Fruit fly (Drosophila melanogaster) whole organism, prepupa: ENCODE data around the gene RanBP3.
A peak's percentile ranks its signal among the peaks of the same experiment; 100 is the strongest.

ENCODE experiments used
- Blimp-1 ChIP-seq: fragments of 200-800 bp; sonication (Bioruptor generic); optimal IDR thresholded peaks from 3 replicates; lab custom pipeline; 2017; ENCODE audit warnings: missing biosample characterization, missing genetic modification characterization, mild to moderate bottlenecking, moderate library complexity, missing genetic modification reagents
- CG10631 ChIP-seq: fragments of 200-800 bp; sonication (Bioruptor generic); optimal IDR thresholded peaks from 2 replicates; lab custom pipeline; 2016; ENCODE audit warnings: missing biosample characterization, missing genetic modification characterization
- CG10669 ChIP-seq: fragments of 200-800 bp; sonication (Bioruptor generic); optimal IDR thresholded peaks from 3 replicates; lab custom pipeline; 2018; ENCODE audit warnings: missing biosample characterization, mild to moderate bottlenecking, missing genetic modification characterization, moderate library complexity
- CG11294 ChIP-seq: fragments of 200-800 bp; sonication (Bioruptor generic); IDR thresholded peaks from 2 replicates; pipeline ENCODE4 v1.3.6; 2022; ENCODE audit warnings: missing biosample characterization, missing genetic modification characterization
- CG11762 ChIP-seq: fragments of 200-800 bp; sonication (Bioruptor generic); optimal IDR thresholded peaks from 3 replicates; lab custom pipeline; 2016; ENCODE audit warnings: missing biosample characterization, missing genetic modification characterization; ENCODE audit not compliant: insufficient read depth
- CG15336 ChIP-seq: fragments of 200-800 bp; sonication (Bioruptor generic); IDR thresholded peaks from 2 replicates; pipeline ENCODE4 v1.3.6; 2022; ENCODE audit warnings: missing biosample characterization, missing genetic modification characterization
- CG1621 ChIP-seq: fragments of 200-800 bp; sonication (Bioruptor generic); optimal IDR thresholded peaks from 3 replicates; lab custom pipeline; 2018; ENCODE audit warnings: missing biosample characterization, mild to moderate bottlenecking, missing genetic modification characterization
- CG3032 ChIP-seq: fragments of 200-800 bp; optimal IDR thresholded peaks from 2 replicates; lab custom pipeline; 2019; ENCODE audit warnings: missing biosample characterization, mild to moderate bottlenecking, missing genetic modification characterization, moderate library complexity
- CG32006 ChIP-seq: fragments of 200-800 bp; sonication (Bioruptor generic); optimal IDR thresholded peaks from 3 replicates; lab custom pipeline; 2017; ENCODE audit warnings: missing biosample characterization, mild to moderate bottlenecking, missing genetic modification characterization
- CG3919 ChIP-seq: fragments of 200-800 bp; sonication (Bioruptor generic); optimal IDR thresholded peaks from 3 replicates; lab custom pipeline; 2016; ENCODE audit warnings: missing biosample characterization, missing genetic modification characterization
- CG4318 ChIP-seq: fragments of 200-800 bp; sonication (Bioruptor generic); optimal IDR thresholded peaks from 3 replicates; lab custom pipeline; 2017; ENCODE audit warnings: missing biosample characterization, mild to moderate bottlenecking, missing genetic modification characterization
- CG6163 ChIP-seq: fragments of 200-800 bp; sonication (Bioruptor generic); IDR thresholded peaks from 3 replicates; pipeline ENCODE4 v1.3.6; 2022; ENCODE audit warnings: missing biosample characterization, missing genetic modification characterization
- CG6792 ChIP-seq: fragments of 200-800 bp; sonication (Bioruptor generic); optimal IDR thresholded peaks from 3 replicates; lab custom pipeline; 2016; ENCODE audit warnings: missing biosample characterization, missing genetic modification characterization
- CG6808 ChIP-seq: fragments of 200-800 bp; sonication (Bioruptor generic); optimal IDR thresholded peaks from 3 replicates; lab custom pipeline; 2017; ENCODE audit warnings: missing biosample characterization, missing genetic modification characterization, mild to moderate bottlenecking, moderate library complexity, missing genetic modification reagents
- CG6854 ChIP-seq: fragments of 200-800 bp; sonication (Bioruptor generic); optimal IDR thresholded peaks from 2 replicates; lab custom pipeline; 2017; ENCODE audit warnings: missing biosample characterization, mild to moderate bottlenecking, missing genetic modification characterization
- CG7368 ChIP-seq: fragments of 200-800 bp; sonication (Bioruptor generic); optimal IDR thresholded peaks from 3 replicates; lab custom pipeline; 2016; ENCODE audit warnings: missing biosample characterization, missing genetic modification characterization
- CG8119 ChIP-seq: fragments of 200-800 bp; sonication (Bioruptor generic); IDR thresholded peaks from 3 replicates; pipeline ENCODE4 v1.3.6; 2022; ENCODE audit warnings: missing biosample characterization, missing genetic modification characterization
- CG8319 ChIP-seq: fragments of 200-800 bp; sonication (Bioruptor generic); optimal IDR thresholded peaks from 3 replicates; lab custom pipeline; 2016; ENCODE audit warnings: missing biosample characterization, missing genetic modification characterization
- CG8632 ChIP-seq: fragments of 200-800 bp; sonication (Bioruptor generic); optimal IDR thresholded peaks from 3 replicates; lab custom pipeline; 2016; ENCODE audit warnings: missing biosample characterization, missing genetic modification characterization
- CG9139 ChIP-seq: fragments of 200-800 bp; sonication (Bioruptor generic); optimal IDR thresholded peaks from 3 replicates; lab custom pipeline; 2017; ENCODE audit warnings: missing biosample characterization, mild to moderate bottlenecking, missing genetic modification characterization
- Eip75B ChIP-seq: fragments of 200-800 bp; sonication (Bioruptor generic); optimal IDR thresholded peaks from 3 replicates; lab custom pipeline; 2016; ENCODE audit warnings: missing biosample characterization, missing genetic modification characterization
- Eip78C ChIP-seq: fragments of 200-800 bp; sonication (Bioruptor generic); peaks from one replicate; lab custom pipeline; 2016; ENCODE audit warnings: missing biosample characterization, missing genetic modification characterization
- Ets96B ChIP-seq: fragments of 200-800 bp; optimal IDR thresholded peaks from 2 replicates; lab custom pipeline; 2019; ENCODE audit warnings: missing biosample characterization, mild to moderate bottlenecking, missing genetic modification characterization, moderate library complexity
- Gug ChIP-seq: fragments of 200-800 bp; sonication (Bioruptor generic); IDR thresholded peaks from 2 replicates; pipeline ENCODE4 v1.3.6; 2022; ENCODE audit warnings: missing biosample characterization, missing genetic modification characterization
- Hr38 ChIP-seq: sonication (Bioruptor generic); optimal IDR thresholded peaks from 2 replicates; lab custom pipeline; 2016; ENCODE audit warnings: missing biosample characterization, missing genetic modification characterization
- Hr39 ChIP-seq: fragments of 200-800 bp; sonication (Bioruptor generic); optimal IDR thresholded peaks from 2 replicates; lab custom pipeline; 2016; ENCODE audit warnings: missing biosample characterization, missing genetic modification characterization
- Hr4 ChIP-seq: fragments of 200-800 bp; sonication (Bioruptor generic); optimal IDR thresholded peaks from 3 replicates; lab custom pipeline; 2016; ENCODE audit warnings: missing biosample characterization, missing genetic modification characterization
- Met ChIP-seq: fragments of 200-800 bp; sonication (Bioruptor generic); optimal IDR thresholded peaks from 3 replicates; lab custom pipeline; 2016; ENCODE audit warnings: missing biosample characterization, missing genetic modification characterization
- OdsH ChIP-seq: fragments of 200-800 bp; sonication (Bioruptor generic); optimal IDR thresholded peaks from 3 replicates; lab custom pipeline; 2016; ENCODE audit warnings: missing biosample characterization, missing genetic modification characterization
- Smox ChIP-seq: fragments of 200-800 bp; sonication (Bioruptor generic); optimal IDR thresholded peaks from 3 replicates; lab custom pipeline; 2016; ENCODE audit warnings: missing biosample characterization, missing genetic modification characterization
- Sox15 ChIP-seq: fragments of 200-800 bp; sonication (Bioruptor generic); optimal IDR thresholded peaks from 3 replicates; lab custom pipeline; 2016; ENCODE audit warnings: missing biosample characterization, missing genetic modification characterization
- achi ChIP-seq: fragments of 200-800 bp; sonication (Bioruptor generic); optimal IDR thresholded peaks from 3 replicates; lab custom pipeline; 2016; ENCODE audit warnings: missing biosample characterization, missing genetic modification characterization
- acj6 ChIP-seq: fragments of 200-800 bp; sonication (Bioruptor generic); optimal IDR thresholded peaks from 3 replicates; lab custom pipeline; 2016; ENCODE audit warnings: missing biosample characterization, missing genetic modification characterization
- dac ChIP-seq: fragments of 200-800 bp; sonication (Bioruptor generic); optimal IDR thresholded peaks from 2 replicates; lab custom pipeline; 2017; ENCODE audit warnings: missing biosample characterization, mild to moderate bottlenecking, missing genetic modification characterization
- dsx ChIP-seq: fragments of 200-800 bp; optimal IDR thresholded peaks from 3 replicates; lab custom pipeline; 2019; ENCODE audit warnings: missing biosample characterization, mild to moderate bottlenecking, missing genetic modification characterization, moderate library complexity; ENCODE audit not compliant: poor library complexity, severe bottlenecking
- esn ChIP-seq: fragments of 200-800 bp; sonication (Bioruptor generic); optimal IDR thresholded peaks from 2 replicates; lab custom pipeline; 2016; ENCODE audit warnings: missing biosample characterization, mild to moderate bottlenecking, missing genetic modification characterization, moderate library complexity
- fd59A ChIP-seq: fragments of 200-800 bp; sonication (Bioruptor generic); optimal IDR thresholded peaks from 2 replicates; lab custom pipeline; 2017; ENCODE audit warnings: missing biosample characterization, mild to moderate bottlenecking, missing genetic modification characterization, missing genetic modification reagents
- fd85E ChIP-seq: fragments of 200-800 bp; sonication (Bioruptor generic); optimal IDR thresholded peaks from 3 replicates; lab custom pipeline; 2016; ENCODE audit warnings: missing biosample characterization, missing genetic modification characterization
- fkh ChIP-seq: fragments of 200-800 bp; sonication (Bioruptor generic); optimal IDR thresholded peaks from 3 replicates; lab custom pipeline; 2017; ENCODE audit warnings: missing biosample characterization, mild to moderate bottlenecking, missing genetic modification characterization, moderate library complexity
- lz ChIP-seq: fragments of 200-800 bp; sonication (Bioruptor generic); optimal IDR thresholded peaks from 3 replicates; lab custom pipeline; 2016; ENCODE audit warnings: missing biosample characterization, missing genetic modification characterization
- net ChIP-seq: fragments of 200-800 bp; sonication (Bioruptor generic); optimal IDR thresholded peaks from 3 replicates; lab custom pipeline; 2016; ENCODE audit warnings: missing biosample characterization, missing genetic modification characterization
- pdm3 ChIP-seq: fragments of 200-800 bp; sonication (Bioruptor generic); optimal IDR thresholded peaks from 3 replicates; lab custom pipeline; 2016; ENCODE audit warnings: missing biosample characterization, missing genetic modification characterization
- spab ChIP-seq: fragments of 200-800 bp; sonication (Bioruptor generic); optimal IDR thresholded peaks from 2 replicates; lab custom pipeline; 2017; ENCODE audit warnings: missing biosample characterization, mild to moderate bottlenecking, missing genetic modification characterization, missing genetic modification reagents
- ss ChIP-seq, 2 experiments: fragments of 200-800 bp; sonication (Bioruptor generic); optimal IDR thresholded peaks; 2 replicates in 1 of 2; 3 replicates in 1 of 2; lab custom pipeline; 2017 to 2018; ENCODE audit warnings: mild to moderate bottlenecking in 2 of 2, missing biosample characterization in 2 of 2, missing genetic modification characterization in 2 of 2, moderate library complexity in 1 of 2
- svp ChIP-seq: fragments of 200-800 bp; sonication (Bioruptor generic); peaks from one replicate; lab custom pipeline; 2016; ENCODE audit warnings: missing biosample characterization, missing genetic modification characterization
- topi ChIP-seq: fragments of 200-800 bp; sonication (Bioruptor generic); optimal IDR thresholded peaks from 3 replicates; lab custom pipeline; 2016; ENCODE audit warnings: missing biosample characterization, missing genetic modification characterization
- vri ChIP-seq: fragments of 200-800 bp; sonication (Bioruptor generic); optimal IDR thresholded peaks from 3 replicates; lab custom pipeline; 2016; ENCODE audit warnings: missing biosample characterization, mild to moderate bottlenecking, missing genetic modification characterization

RanBP3 gene

DNA sequence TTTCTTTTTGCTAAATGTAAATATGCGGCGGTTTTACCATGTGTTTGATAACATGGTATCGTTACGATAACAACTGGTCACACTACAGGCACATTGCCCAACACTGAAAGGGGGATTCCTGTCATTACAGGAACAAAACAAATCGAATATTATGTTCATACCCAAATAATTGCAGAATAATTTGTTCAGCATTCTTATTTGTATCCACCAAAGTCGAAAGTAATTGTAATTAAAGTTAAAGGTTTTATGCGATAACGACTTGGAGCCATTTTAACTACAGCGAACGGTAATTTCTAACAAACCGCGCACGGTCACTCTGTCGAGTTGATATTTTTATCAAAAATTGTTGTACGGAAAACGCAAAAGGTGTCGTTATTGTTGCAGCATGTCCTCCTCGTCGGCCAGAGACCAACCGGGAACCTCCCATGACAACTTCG lies 14.8 kb upstream of the RanBP3 start, which contains the start of the genes CG10214 and CG10375 (continued):
- TF ChIP-seq CG6792 (GFP tag; lab: Kevin White, UChicago) (peak; percentile 56), net (GFP tag; lab: Kevin White, UChicago) (peak; percentile 22), OdsH (GFP tag; lab: Kevin White, UChicago) (peak; percentile 71), CG32006 (GFP tag; lab: Kevin White, UChicago) (peak; percentile 58), Eip78C (GFP tag; lab: Kevin White, UChicago) (peak; percentile 80), CG4318 (GFP tag; lab: Kevin White, UChicago) (no peak), Gug (GFP tag; lab: Robert Waterston, UW) (peak; percentile 57; the same call in 1 of the 2 replicates), CG6163 (GFP tag; lab: Robert Waterston, UW) (peak; percentile 74), CG15336 (peak; percentile 45; the same call in 1 of the 2 replicates), Ets96B (peak; percentile 53), Blimp-1 (GFP tag; lab: Kevin White, UChicago) (no peak), CG10669 (GFP tag; lab: Kevin White, UChicago) (peak; percentile 50), svp (GFP tag; lab: Kevin White, UChicago) (no peak), CG8119 (GFP tag; lab: Robert Waterston, UW) (peak; percentile 53; the same call in 1 of the 3 replicates)

DNA sequence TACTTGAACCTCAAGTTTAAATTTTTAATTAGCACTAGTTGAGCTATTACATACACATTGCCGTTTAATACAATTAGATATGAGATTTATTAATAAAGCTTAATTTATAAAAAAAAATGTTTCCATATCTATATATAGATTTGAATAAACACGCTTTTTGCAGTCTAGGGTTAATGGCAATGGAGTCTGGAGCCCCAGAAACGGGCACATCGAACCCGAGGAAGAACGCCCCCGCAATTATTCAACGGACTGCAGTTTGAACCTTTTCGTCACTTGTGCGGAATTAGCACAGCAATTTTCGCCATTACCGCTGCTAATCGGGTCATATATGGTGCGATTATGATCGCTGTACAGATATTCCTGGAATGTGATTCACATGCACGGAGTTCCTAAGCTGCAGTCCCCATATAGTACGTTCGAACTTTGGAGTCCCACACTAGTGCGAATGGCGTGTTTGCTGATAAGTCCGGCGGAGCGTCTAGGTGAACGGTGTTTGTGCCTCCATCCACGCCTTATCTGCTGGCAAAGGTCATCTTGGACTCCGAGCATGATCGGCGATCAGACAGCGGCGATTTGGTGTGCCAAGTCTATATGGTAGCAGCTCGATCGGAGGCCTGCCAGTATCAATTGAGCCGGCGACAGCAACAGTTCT lies 11.1 kb upstream of the RanBP3 start, which contains the start of gene Lsd-1:
Lsd-1 (plus strand) TSS at position 236 of the 652 bp plus-strand sequence.
- TF ChIP-seq CG10631 (GFP tag; lab: Kevin White, UChicago) (peak; percentile 28), Ets96B (peak; percentile 54), CG7368 (GFP tag; lab: Kevin White, UChicago) (no peak), CG10669 (GFP tag; lab: Kevin White, UChicago) (peak; percentile 46), CG8632 (no peak), achi (GFP tag; lab: Kevin White, UChicago) (peak; percentile 1), CG6808 (peak; percentile 76), CG3919 (GFP tag; lab: Kevin White, UChicago) (peak; percentile 9), acj6 (GFP tag; lab: Kevin White, UChicago) (no peak), CG6163 (GFP tag; lab: Robert Waterston, UW) (peak; percentile 44), fkh (no peak), CG8319 (GFP tag; lab: Kevin White, UChicago) (no peak), topi (GFP tag; lab: Kevin White, UChicago) (no peak), CG11294 (GFP tag; lab: Robert Waterston, UW) (no peak), Hr4 (GFP tag; lab: Kevin White, UChicago) (peak; percentile 31), CG8119 (GFP tag; lab: Robert Waterston, UW) (peak; percentile 44; the same call in 1 of the 3 replicates), Hr38 (GFP tag; lab: Kevin White, UChicago) (no peak), CG32006 (GFP tag; lab: Kevin White, UChicago) (peak; percentile 54), Eip78C (GFP tag; lab: Kevin White, UChicago) (peak; percentile 87), spab (GFP tag; lab: Kevin White, UChicago) (peak; percentile 51), pdm3 (GFP tag; lab: Kevin White, UChicago) (no peak), ss (GFP tag; optimal IDR thresholded peaks at IDR 0.05; lab: Kevin White, UChicago) (peak; percentile 81 to 82), CG9139 (GFP tag; lab: Kevin White, UChicago) (peak; percentile 60), esn (GFP tag; lab: Kevin White, UChicago) (peak; percentile 31), CG15336 (peak; percentile 80), Hr39 (GFP tag; lab: Kevin White, UChicago) (no peak), fd59A (GFP tag; lab: Kevin White, UChicago) (no peak), CG11762 (GFP tag; lab: Kevin White, UChicago) (no peak), CG1621 (peak; percentile 29), Sox15 (GFP tag; lab: Kevin White, UChicago) (no peak), svp (GFP tag; lab: Kevin White, UChicago) (peak; percentile 98), OdsH (GFP tag; lab: Kevin White, UChicago) (peak; percentile 2), Eip75B (GFP tag; lab: Kevin White, UChicago) (no peak), lz (GFP tag; lab: Kevin White, UChicago) (no peak), CG3032 (peak; percentile 62), Met (peak; percentile 20), Smox (GFP tag; lab: Kevin White, UChicago) (peak; percentile 22), fd85E (GFP tag; lab: Kevin White, UChicago) (no peak), dsx (GFP tag; lab: Kevin White, UChicago) (peak; percentile 43), vri (GFP tag; lab: Kevin White, UChicago) (no peak), dac (GFP tag; lab: Kevin White, UChicago) (no peak), net (GFP tag; lab: Kevin White, UChicago) (peak; percentile 64), CG6854 (no peak)
